Worm (Caenorhabditis elegans) whole organism, L2 larva: ENCODE measurements around the gene zip-3.

Experiments
- C34F6.9 ChIP-seq: fragments of 150-350 bp; optimal IDR thresholded peaks from 2 replicates; lab custom pipeline; 2014; ENCODE audit warnings: missing biosample characterization, missing genetic modification characterization
- F13H6.1 ChIP-seq: sonication (generic microtip); optimal IDR thresholded peaks from 2 replicates; lab custom pipeline; 2016; ENCODE audit warnings: missing genetic modification characterization, missing compliant biosample characterization
- alr-1 ChIP-seq: fragments of 150-350 bp; optimal IDR thresholded peaks from 2 replicates; lab custom pipeline; 2014; ENCODE audit warnings: missing biosample characterization, missing genetic modification characterization
- aly-2 ChIP-seq: fragments of 150-350 bp; optimal IDR thresholded peaks from 2 replicates; lab custom pipeline; 2014; ENCODE audit warnings: missing biosample characterization, missing genetic modification characterization
- ama-1 ChIP-seq: fragments of 150-350 bp; optimal IDR thresholded peaks from 2 replicates; lab custom pipeline; 2018; ENCODE audit warnings: inconsistent platforms
- blmp-1 ChIP-seq: sonication (generic microtip); optimal IDR thresholded peaks from 2 replicates; lab custom pipeline; 2017; ENCODE audit warnings: missing genetic modification characterization, mild to moderate bottlenecking, missing compliant biosample characterization, antibody characterized with exemption, moderate library complexity; ENCODE audit not compliant: insufficient read depth
- ceh-82 ChIP-seq: fragments of 150-350 bp; optimal IDR thresholded peaks from 2 replicates; lab custom pipeline; 2014; ENCODE audit warnings: missing biosample characterization, missing genetic modification characterization
- crh-2 ChIP-seq: sonication (generic microtip); optimal IDR thresholded peaks from 2 replicates; lab custom pipeline; 2017; ENCODE audit warnings: missing biosample characterization, missing genetic modification characterization
- dmd-4 ChIP-seq: sonication (generic microtip); optimal IDR thresholded peaks from 2 replicates; lab custom pipeline; 2017; ENCODE audit warnings: missing biosample characterization, missing genetic modification characterization
- egl-27 ChIP-seq: sonication (generic microtip); optimal IDR thresholded peaks from 3 replicates; lab custom pipeline; 2017; ENCODE audit warnings: missing biosample characterization, missing genetic modification reagents, missing genetic modification characterization
- elt-1 ChIP-seq: fragments of 150-350 bp; optimal IDR thresholded peaks from 2 replicates; lab custom pipeline; 2014; ENCODE audit warnings: missing biosample characterization, missing genetic modification characterization
- elt-3 ChIP-seq: sonication (generic microtip); optimal IDR thresholded peaks from 2 replicates; lab custom pipeline; 2017; ENCODE audit warnings: missing biosample characterization, missing genetic modification characterization
- gmeb-1 ChIP-seq: fragments of 150-350 bp; optimal IDR thresholded peaks from 2 replicates; lab custom pipeline; 2014; ENCODE audit warnings: missing biosample characterization, missing genetic modification characterization
- lin-11 ChIP-seq: fragments of 150-350 bp; sonication (generic microtip); optimal IDR thresholded peaks from 2 replicates; lab custom pipeline; 2014; ENCODE audit warnings: missing biosample characterization, missing genetic modification characterization, inconsistent platforms, mixed read lengths
- lsy-2 ChIP-seq, 2 experiments: fragments of 150-350 bp in 1 of 2; sonication (generic microtip) in 1 of 2; optimal IDR thresholded peaks; 2 replicates each; lab custom pipeline; 2014 to 2017; ENCODE audit warnings: missing biosample characterization in 2 of 2, missing genetic modification characterization in 2 of 2
- mab-5 ChIP-seq: fragments of 150-350 bp; optimal IDR thresholded peaks from 2 replicates; lab custom pipeline; 2014; ENCODE audit warnings: missing biosample characterization, missing genetic modification characterization
- mbf-1 ChIP-seq: sonication (generic microtip); optimal IDR thresholded peaks from 2 replicates; lab custom pipeline; 2017; ENCODE audit warnings: missing biosample characterization, missing genetic modification characterization
- mdl-1 ChIP-seq, 2 experiments: fragments of 150-350 bp in 1 of 2; sonication (generic microtip) in 1 of 2; optimal IDR thresholded peaks; 2 replicates each; lab custom pipeline; 2017; ENCODE audit warnings: missing biosample characterization in 2 of 2, missing genetic modification characterization in 2 of 2
- nhr-10 ChIP-seq: sonication (generic microtip); optimal IDR thresholded peaks from 2 replicates; lab custom pipeline; 2017; ENCODE audit warnings: missing biosample characterization, missing genetic modification characterization
- nhr-11 ChIP-seq: fragments of 150-350 bp; optimal IDR thresholded peaks from 2 replicates; lab custom pipeline; 2014; ENCODE audit warnings: missing biosample characterization, missing genetic modification characterization
- nhr-129 ChIP-seq: fragments of 150-350 bp; optimal IDR thresholded peaks from 2 replicates; lab custom pipeline; 2014; ENCODE audit warnings: missing biosample characterization, missing genetic modification characterization
- nhr-21 ChIP-seq: fragments of 150-350 bp; optimal IDR thresholded peaks from 2 replicates; lab custom pipeline; 2014; ENCODE audit warnings: missing biosample characterization, missing genetic modification characterization
- nhr-23 ChIP-seq: fragments of 150-350 bp; optimal IDR thresholded peaks from 2 replicates; lab custom pipeline; 2014; ENCODE audit warnings: missing biosample characterization, missing genetic modification reagents, missing genetic modification characterization
- nhr-237 ChIP-seq: fragments of 150-350 bp; optimal IDR thresholded peaks from 2 replicates; lab custom pipeline; 2014; ENCODE audit warnings: missing biosample characterization, missing genetic modification characterization
- nhr-25 ChIP-seq: fragments of 150-350 bp; sonication (generic microtip); optimal IDR thresholded peaks from 3 replicates; lab custom pipeline; 2014; ENCODE audit warnings: missing biosample characterization, missing genetic modification characterization
- nhr-6 ChIP-seq: fragments of 150-350 bp; optimal IDR thresholded peaks from 2 replicates; lab custom pipeline; 2014; ENCODE audit warnings: missing biosample characterization, missing genetic modification characterization
- peb-1 ChIP-seq: fragments of 150-350 bp; optimal IDR thresholded peaks from 2 replicates; lab custom pipeline; 2014; ENCODE audit warnings: missing biosample characterization, missing genetic modification characterization
- sem-4 ChIP-seq: fragments of 150-350 bp; optimal IDR thresholded peaks from 2 replicates; lab custom pipeline; 2014; ENCODE audit warnings: missing biosample characterization, missing genetic modification reagents, missing genetic modification characterization
- skn-1 ChIP-seq: sonication (generic microtip); optimal IDR thresholded peaks from 2 replicates; lab custom pipeline; 2017; ENCODE audit warnings: missing biosample characterization, missing genetic modification characterization
- sma-3 ChIP-seq: sonication (generic microtip); optimal IDR thresholded peaks from 2 replicates; lab custom pipeline; 2016; ENCODE audit warnings: missing genetic modification reagents, missing genetic modification characterization, missing compliant biosample characterization
- sma-9 ChIP-seq, 2 experiments: fragments of 150-350 bp in 1 of 2; sonication (generic microtip) in 1 of 2; optimal IDR thresholded peaks; 2 replicates each; lab custom pipeline; 2014 to 2016; ENCODE audit warnings: missing genetic modification characterization in 2 of 2, mild to moderate bottlenecking in 1 of 2, missing biosample characterization in 1 of 2, missing compliant biosample characterization in 1 of 2, missing genetic modification reagents in 1 of 2, moderate library complexity in 1 of 2
- snpc-4 ChIP-seq: fragments of 150-350 bp; optimal IDR thresholded peaks from 2 replicates; lab custom pipeline; 2014; ENCODE audit warnings: missing biosample characterization, missing genetic modification characterization
- unc-55 ChIP-seq: fragments of 150-350 bp; sonication (generic microtip); optimal IDR thresholded peaks from 3 replicates; lab custom pipeline; 2014; ENCODE audit warnings: missing biosample characterization, missing genetic modification reagents, missing genetic modification characterization
- unc-62 ChIP-seq: fragments of 150-350 bp; optimal IDR thresholded peaks from 2 replicates; lab custom pipeline; 2014; ENCODE audit warnings: missing biosample characterization, missing genetic modification reagents, missing genetic modification characterization
- zag-1 ChIP-seq: fragments of 150-350 bp; optimal IDR thresholded peaks from 2 replicates; lab custom pipeline; 2014; ENCODE audit warnings: missing biosample characterization, missing genetic modification characterization
- ztf-1 ChIP-seq: fragments of 200-800 bp; sonication (Bioruptor generic); conservative IDR thresholded peaks from 2 replicates; pipeline ENCODE4 v1.3.6; 2022; ENCODE audit warnings: missing genetic modification characterization, missing compliant biosample characterization
- ztf-4 ChIP-seq: fragments of 150-350 bp; optimal IDR thresholded peaks from 2 replicates; lab custom pipeline; 2014; ENCODE audit warnings: missing biosample characterization, missing genetic modification characterization

Gene zip-3

ce11 chrII:13933534-13933933, 23.7 kb downstream of the zip-3 start:
- TF ChIP-seq nhr-6 (no peak), nhr-237 (tag; lab: Kevin White, UChicago) (no peak), sma-3 (GFP tag; lab: Kevin White, UChicago) (no peak), skn-1 (tag; lab: Kevin White, UChicago) (no peak)

- TF ChIP-seq nhr-129 (tag; lab: Kevin White, UChicago): no peak
- no peak for TF ChIP-seq mab-5
- TF ChIP-seq peb-1 (tag; lab: Kevin White, UChicago): no peak
Measured at ce11 chrII:13931944-13932343, 25.3 kb downstream of the zip-3 start, which contains the start of gene hot-3. Gene hot-3 (minus strand): TSS chrII:13932044.

- TF ChIP-seq mdl-1 (tag; optimal IDR thresholded peaks at IDR 0.05; lab: Kevin White, UChicago) (no peak), sem-4 (tag; lab: Kevin White, UChicago) (no peak), elt-1 (tag; lab: Kevin White, UChicago) (no peak), ceh-82 (tag; lab: Kevin White, UChicago) (no peak), egl-27 (no peak), mbf-1 (tag; lab: Kevin White, UChicago) (no peak), elt-3 (tag; lab: Kevin White, UChicago) (no peak), lsy-2 (tag; optimal IDR thresholded peaks at IDR 0.05; lab: Kevin White, UChicago) (no peak), unc-62 (GFP tag; lab: Kevin White, UChicago) (no peak), ztf-1 (GFP tag; lab: Robert Waterston, UW) (no peak), peb-1 (tag; lab: Kevin White, UChicago) (no peak), ama-1 (lab: Kevin White, UChicago) (no peak), alr-1 (tag; lab: Kevin White, UChicago) (no peak), unc-55 (GFP tag; lab: Kevin White, UChicago) (no peak), nhr-11 (tag; lab: Kevin White, UChicago) (no peak)
Measured at ce11 chrII:13924909-13925308, 32.3 kb downstream of the zip-3 start, which contains the start of gene mltn-5. Gene mltn-5 (plus strand): TSS chrII:13925209.

- no peak for TF ChIP-seq nhr-25 (tag; lab: Kevin White, UChicago)
- TF ChIP-seq nhr-11 (tag; lab: Kevin White, UChicago): no peak
- TF ChIP-seq lsy-2 (tag; optimal IDR thresholded peaks at IDR 0.05; lab: Kevin White, UChicago): no peak
- no peak for TF ChIP-seq lin-11 (tag; lab: Kevin White, UChicago)
- TF ChIP-seq ztf-4 (tag; lab: Kevin White, UChicago): no peak
- no peak for TF ChIP-seq crh-2
Measured at ce11 chrII:13919100-13919499, 38.2 kb downstream of the zip-3 start.

ce11 chrII:13916040-13916439, 41.2 kb downstream of the zip-3 start, which contains the start of gene mltn-3:
Gene mltn-3 (plus strand): TSS chrII:13916340.
- no peak for TF ChIP-seq zag-1 (tag; lab: Kevin White, UChicago)
- no peak for TF ChIP-seq alr-1 (tag; lab: Kevin White, UChicago)
- TF ChIP-seq nhr-21 (tag; lab: Kevin White, UChicago): no peak
- no peak for TF ChIP-seq nhr-11 (tag; lab: Kevin White, UChicago)
- TF ChIP-seq dmd-4 (tag; lab: Kevin White, UChicago): no peak
- TF ChIP-seq lin-11 (tag; lab: Kevin White, UChicago): no peak
- TF ChIP-seq ztf-4 (tag; lab: Kevin White, UChicago): no peak
- TF ChIP-seq elt-1 (tag; lab: Kevin White, UChicago): no peak
- no peak for TF ChIP-seq aly-2 (tag; lab: Kevin White, UChicago)
- no peak for TF ChIP-seq gmeb-1 (tag; lab: Kevin White, UChicago)
- TF ChIP-seq nhr-23 (tag; lab: Kevin White, UChicago): no peak
- TF ChIP-seq snpc-4 (tag; lab: Kevin White, UChicago): no peak
- no peak for TF ChIP-seq C34F6.9

ce11 chrII:13908592-13908991, 48.7 kb downstream of the zip-3 start, which contains the start of gene citk-1:
Gene citk-1 (plus strand): TSS chrII:13908914.
- peak; percentile 92 for TF ChIP-seq unc-55 (GFP tag; lab: Kevin White, UChicago)
- peak; percentile 56 for TF ChIP-seq sma-9 (GFP tag; optimal IDR thresholded peaks at IDR 0.05; lab: Kevin White, UChicago)
- TF ChIP-seq sma-9 (tag; optimal IDR thresholded peaks at IDR 0.05; lab: Kevin White, UChicago): no peak
- TF ChIP-seq gmeb-1 (tag; lab: Kevin White, UChicago): peak; percentile 97
- TF ChIP-seq snpc-4 (tag; lab: Kevin White, UChicago): peak; percentile 68
- TF ChIP-seq C34F6.9: peak; percentile 84
- peak; percentile 36 for TF ChIP-seq egl-27
- peak in 1 of 2 experiments; percentile 52 for TF ChIP-seq lsy-2 (tag; optimal IDR thresholded peaks at IDR 0.05; lab: Kevin White, UChicago)
- peak; percentile 71 for TF ChIP-seq lin-11 (tag; lab: Kevin White, UChicago)
- no peak for TF ChIP-seq elt-3 (tag; lab: Kevin White, UChicago)
- TF ChIP-seq mab-5: peak; percentile 46
- TF ChIP-seq blmp-1 (tag; lab: Kevin White, UChicago): peak; percentile 37
- TF ChIP-seq sma-3 (GFP tag; lab: Kevin White, UChicago): peak; percentile 50
- no peak for TF ChIP-seq peb-1 (tag; lab: Kevin White, UChicago)
- no peak for TF ChIP-seq zag-1 (tag; lab: Kevin White, UChicago)
- no peak for TF ChIP-seq nhr-10 (tag; lab: Kevin White, UChicago)
- peak; percentile 63 for TF ChIP-seq F13H6.1 (tag; lab: Kevin White, UChicago)
- TF ChIP-seq dmd-4 (tag; lab: Kevin White, UChicago): no peak
- peak; percentile 87 for TF ChIP-seq nhr-129 (tag; lab: Kevin White, UChicago)
- no peak for TF ChIP-seq alr-1 (tag; lab: Kevin White, UChicago)
